Worm (Caenorhabditis elegans) whole organism, early embryonic: ENCODE data around the gene F31B9.3.

Experiments
- B0310.2 ChIP-seq: sonication (generic microtip); optimal IDR thresholded peaks from 2 replicates; lab custom pipeline; 2016; ENCODE audit warnings: mild to moderate bottlenecking, missing genetic modification characterization, missing compliant biosample characterization
- F13C5.2 ChIP-seq: sonication (generic microtip); optimal IDR thresholded peaks from 2 replicates; lab custom pipeline; 2017; ENCODE audit warnings: mild to moderate bottlenecking, missing genetic modification characterization, inconsistent platforms, missing compliant biosample characterization
- aly-1 ChIP-seq: sonication (generic microtip); optimal IDR thresholded peaks from 2 replicates; lab custom pipeline; 2016; ENCODE audit warnings: missing genetic modification characterization, missing compliant biosample characterization
- ama-1 ChIP-seq: fragments of 150-350 bp; optimal IDR thresholded peaks from 2 replicates; lab custom pipeline; 2014
- ceh-13 ChIP-seq: fragments of 200-800 bp; sonication (Bioruptor generic); optimal IDR thresholded peaks from 2 replicates; lab custom pipeline; 2018; ENCODE audit warnings: mild to moderate bottlenecking, missing genetic modification characterization, missing compliant biosample characterization
- ceh-36 ChIP-seq: sonication (generic microtip); optimal IDR thresholded peaks from 2 replicates; lab custom pipeline; 2016; ENCODE audit warnings: missing genetic modification characterization, inconsistent platforms, missing compliant biosample characterization
- ets-7 ChIP-seq: sonication (generic microtip); optimal IDR thresholded peaks from 2 replicates; lab custom pipeline; 2016; ENCODE audit warnings: missing genotype, missing genetic modification characterization, missing compliant biosample characterization
- flt-1 ChIP-seq: fragments of 200-800 bp; sonication (Bioruptor generic); IDR thresholded peaks from 2 replicates; pipeline ENCODE4 v1.3.6; 2022; ENCODE audit warnings: missing genetic modification characterization, missing compliant biosample characterization
- hmbx-1 ChIP-seq: sonication (generic microtip); optimal IDR thresholded peaks from 2 replicates; lab custom pipeline; 2016; ENCODE audit warnings: mild to moderate bottlenecking, missing genetic modification characterization, missing compliant biosample characterization
- hmg-4 ChIP-seq: fragments of 200-800 bp; sonication (Bioruptor generic); optimal IDR thresholded peaks from 2 replicates; lab custom pipeline; 2018; ENCODE audit warnings: mild to moderate bottlenecking, missing genetic modification characterization, missing compliant biosample characterization
- hnd-1 ChIP-seq: sonication (generic microtip); optimal IDR thresholded peaks from 2 replicates; lab custom pipeline; 2016; ENCODE audit warnings: missing genetic modification characterization, missing compliant biosample characterization
- pes-1 ChIP-seq: fragments of 200-800 bp; sonication (Bioruptor generic); IDR thresholded peaks from 2 replicates; pipeline ENCODE4 v1.3.6; 2022; ENCODE audit warnings: missing genetic modification reagents, missing genetic modification characterization, missing compliant biosample characterization
- scrt-1 ChIP-seq: fragments of 200-800 bp; sonication (Bioruptor generic); IDR thresholded peaks from 2 replicates; pipeline ENCODE4 v1.3.6; 2022; ENCODE audit warnings: missing genetic modification characterization, missing compliant biosample characterization
- sea-1 ChIP-seq: fragments of 200-800 bp; sonication (Bioruptor generic); conservative IDR thresholded peaks from 2 replicates; pipeline ENCODE4 v1.3.6; 2022; ENCODE audit warnings: missing genetic modification characterization, missing compliant biosample characterization
- tbx-11 ChIP-seq: fragments of 200-800 bp; sonication (Bioruptor generic); IDR thresholded peaks from 2 replicates; pipeline ENCODE4 v1.3.6; 2022; ENCODE audit warnings: missing genetic modification characterization, missing compliant biosample characterization
- tbx-37 ChIP-seq: fragments of 200-800 bp; sonication (Bioruptor generic); conservative IDR thresholded peaks from 2 replicates; pipeline ENCODE4 v1.3.6; 2022; ENCODE audit warnings: missing genetic modification reagents, missing genetic modification characterization, missing compliant biosample characterization
- tra-4 ChIP-seq: sonication (generic microtip); optimal IDR thresholded peaks from 2 replicates; lab custom pipeline; 2017; ENCODE audit warnings: missing genetic modification characterization, missing compliant biosample characterization

Gene F31B9.3

DNA sequence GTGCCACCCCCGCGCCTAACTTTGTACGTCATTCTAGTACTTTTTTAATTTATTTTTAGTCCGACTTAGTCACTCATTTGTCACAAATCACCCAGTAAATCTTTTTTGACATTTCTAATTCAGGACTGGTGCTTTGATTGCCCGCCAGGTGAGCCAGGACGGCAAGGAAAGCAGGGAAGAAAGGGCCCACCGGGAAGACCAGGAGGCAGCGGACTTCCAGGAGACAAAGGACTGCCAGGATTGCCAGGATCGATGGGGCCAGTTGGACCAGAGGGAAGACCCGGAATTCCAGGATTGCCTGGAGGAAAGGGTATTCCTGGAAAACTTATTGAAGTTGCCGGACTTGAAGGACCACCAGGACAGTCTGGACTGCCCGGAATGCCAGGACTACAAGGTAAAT lies 29.5 kb downstream of the F31B9.3 start:
- TF ChIP-seq hnd-1 (tag; lab: Kevin White, UChicago) (no peak), ceh-13 (GFP tag; lab: Kevin White, UChicago) (no peak), hmbx-1 (tag; lab: Kevin White, UChicago) (no peak), hmg-4 (GFP tag; lab: Kevin White, UChicago) (no peak), flt-1 (no peak), ceh-36 (no peak), pes-1 (no peak), sea-1 (GFP tag; lab: Robert Waterston, UW) (no peak), tbx-37 (GFP tag; lab: Robert Waterston, UW) (no peak)

DNA sequence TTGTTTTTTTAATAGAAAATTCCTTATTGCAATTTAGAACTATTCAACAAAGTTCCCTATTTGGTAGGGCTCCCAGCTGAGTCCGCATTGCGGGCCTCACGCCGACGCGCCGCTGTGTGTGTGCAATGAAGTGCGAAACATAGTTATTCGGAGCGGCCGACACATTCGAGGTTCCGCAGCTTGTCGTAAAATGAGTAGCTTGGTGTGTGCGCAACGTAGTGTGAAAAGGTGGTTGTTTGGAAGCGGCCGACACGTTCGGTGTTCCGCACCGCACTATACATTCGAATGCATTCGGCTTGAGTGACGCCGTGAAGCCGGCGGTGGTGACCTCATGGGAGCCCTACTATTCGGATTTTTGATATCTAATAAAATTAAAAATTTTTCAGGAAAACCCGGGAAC lies 30.1 kb downstream of the F31B9.3 start:
- TF ChIP-seq pes-1 (no peak), ama-1 (lab: Kevin White, UChicago) (no peak), ceh-13 (GFP tag; lab: Kevin White, UChicago) (no peak), hnd-1 (tag; lab: Kevin White, UChicago) (no peak), scrt-1 (GFP tag; lab: Robert Waterston, UW) (no peak), hmg-4 (GFP tag; lab: Kevin White, UChicago) (no peak), tra-4 (tag; lab: Kevin White, UChicago) (no peak), sea-1 (GFP tag; lab: Robert Waterston, UW) (no peak), tbx-37 (GFP tag; lab: Robert Waterston, UW) (no peak), ets-7 (no peak), B0310.2 (tag; lab: Kevin White, UChicago) (no peak), aly-1 (tag; lab: Kevin White, UChicago) (no peak), hmbx-1 (tag; lab: Kevin White, UChicago) (no peak), flt-1 (no peak), ceh-36 (no peak), F13C5.2 (no peak), tbx-11 (no peak)

DNA sequence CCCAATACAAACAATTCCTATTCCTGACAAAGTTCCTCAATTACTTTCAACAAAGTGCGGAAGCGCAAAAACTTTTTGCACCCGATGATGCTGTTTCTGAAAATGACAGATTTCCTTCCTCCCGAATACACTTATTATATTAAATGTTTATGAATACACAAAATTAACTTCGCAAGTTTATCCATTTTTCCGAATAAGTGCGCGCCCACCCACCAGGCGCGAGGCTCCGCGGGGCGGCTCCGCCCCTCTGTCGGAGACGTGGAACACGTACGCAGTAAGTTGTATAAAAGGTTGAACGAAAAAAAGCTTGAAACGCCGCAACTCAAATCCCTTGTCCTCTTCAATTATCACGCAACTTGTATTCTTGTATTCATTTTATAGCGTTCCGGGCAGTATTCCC lies 35.2 kb downstream of the F31B9.3 start, which contains the start of gene C09G1.5:
Gene C09G1.5 (plus strand): TSS at position 301 of the 400 bp plus-strand sequence.
- TF ChIP-seq pes-1: no peak
- TF ChIP-seq sea-1 (GFP tag; lab: Robert Waterston, UW): no peak
- TF ChIP-seq hnd-1 (tag; lab: Kevin White, UChicago): no peak
- TF ChIP-seq flt-1: no peak
- TF ChIP-seq aly-1 (tag; lab: Kevin White, UChicago): no peak
- TF ChIP-seq ceh-36: no peak
- TF ChIP-seq F13C5.2: no peak
- TF ChIP-seq ceh-13 (GFP tag; lab: Kevin White, UChicago): no peak
- TF ChIP-seq tbx-37 (GFP tag; lab: Robert Waterston, UW): no peak
- TF ChIP-seq ets-7: no peak
- TF ChIP-seq tbx-11: no peak
- no peak for TF ChIP-seq scrt-1 (GFP tag; lab: Robert Waterston, UW)
